Fruit fly (Drosophila melanogaster) whole organism, prepupa: ENCODE results near the gene CG42714.

Experiments used
- Blimp-1 ChIP-seq: fragments of 200-800 bp; sonication (Bioruptor generic); optimal IDR thresholded peaks from 3 replicates; lab custom pipeline; 2017; ENCODE audit warnings: missing biosample characterization, missing genetic modification characterization, mild to moderate bottlenecking, moderate library complexity, missing genetic modification reagents
- CG10631 ChIP-seq: fragments of 200-800 bp; sonication (Bioruptor generic); optimal IDR thresholded peaks from 2 replicates; lab custom pipeline; 2016; ENCODE audit warnings: missing biosample characterization, missing genetic modification characterization
- CG10669 ChIP-seq: fragments of 200-800 bp; sonication (Bioruptor generic); optimal IDR thresholded peaks from 3 replicates; lab custom pipeline; 2018; ENCODE audit warnings: missing biosample characterization, mild to moderate bottlenecking, missing genetic modification characterization, moderate library complexity
- CG11902 ChIP-seq: fragments of 200-800 bp; sonication (Bioruptor generic); optimal IDR thresholded peaks from 3 replicates; lab custom pipeline; 2016; ENCODE audit warnings: missing biosample characterization, missing genetic modification characterization
- CG15336 ChIP-seq: fragments of 200-800 bp; sonication (Bioruptor generic); IDR thresholded peaks from 2 replicates; pipeline ENCODE4 v1.3.6; 2022; ENCODE audit warnings: missing biosample characterization, missing genetic modification characterization
- CG1621 ChIP-seq: fragments of 200-800 bp; sonication (Bioruptor generic); optimal IDR thresholded peaks from 3 replicates; lab custom pipeline; 2018; ENCODE audit warnings: missing biosample characterization, mild to moderate bottlenecking, missing genetic modification characterization
- CG3032 ChIP-seq: fragments of 200-800 bp; optimal IDR thresholded peaks from 2 replicates; lab custom pipeline; 2019; ENCODE audit warnings: missing biosample characterization, mild to moderate bottlenecking, missing genetic modification characterization, moderate library complexity
- CG31627 ChIP-seq: fragments of 200-800 bp; sonication (Bioruptor generic); optimal IDR thresholded peaks from 3 replicates; lab custom pipeline; 2016; ENCODE audit warnings: missing biosample characterization, missing genetic modification characterization
- CG34406 ChIP-seq: fragments of 200-800 bp; sonication (Bioruptor generic); optimal IDR thresholded peaks from 3 replicates; lab custom pipeline; 2016; ENCODE audit warnings: missing biosample characterization, missing genetic modification characterization
- CG3919 ChIP-seq: fragments of 200-800 bp; sonication (Bioruptor generic); optimal IDR thresholded peaks from 3 replicates; lab custom pipeline; 2016; ENCODE audit warnings: missing biosample characterization, missing genetic modification characterization
- CG4318 ChIP-seq: fragments of 200-800 bp; sonication (Bioruptor generic); optimal IDR thresholded peaks from 3 replicates; lab custom pipeline; 2017; ENCODE audit warnings: missing biosample characterization, mild to moderate bottlenecking, missing genetic modification characterization
- CG6276 ChIP-seq: fragments of 200-800 bp; sonication (Bioruptor generic); optimal IDR thresholded peaks from 2 replicates; lab custom pipeline; 2017; ENCODE audit warnings: missing biosample characterization, mild to moderate bottlenecking, missing genetic modification characterization
- CG6792 ChIP-seq: fragments of 200-800 bp; sonication (Bioruptor generic); optimal IDR thresholded peaks from 3 replicates; lab custom pipeline; 2016; ENCODE audit warnings: missing biosample characterization, missing genetic modification characterization
- CG6854 ChIP-seq: fragments of 200-800 bp; sonication (Bioruptor generic); optimal IDR thresholded peaks from 2 replicates; lab custom pipeline; 2017; ENCODE audit warnings: missing biosample characterization, mild to moderate bottlenecking, missing genetic modification characterization
- CG7368 ChIP-seq: fragments of 200-800 bp; sonication (Bioruptor generic); optimal IDR thresholded peaks from 3 replicates; lab custom pipeline; 2016; ENCODE audit warnings: missing biosample characterization, missing genetic modification characterization
- CG8119 ChIP-seq: fragments of 200-800 bp; sonication (Bioruptor generic); IDR thresholded peaks from 3 replicates; pipeline ENCODE4 v1.3.6; 2022; ENCODE audit warnings: missing biosample characterization, missing genetic modification characterization
- CG8319 ChIP-seq: fragments of 200-800 bp; sonication (Bioruptor generic); optimal IDR thresholded peaks from 3 replicates; lab custom pipeline; 2016; ENCODE audit warnings: missing biosample characterization, missing genetic modification characterization
- CG8632 ChIP-seq: fragments of 200-800 bp; sonication (Bioruptor generic); optimal IDR thresholded peaks from 3 replicates; lab custom pipeline; 2016; ENCODE audit warnings: missing biosample characterization, missing genetic modification characterization
- Eip75B ChIP-seq: fragments of 200-800 bp; sonication (Bioruptor generic); optimal IDR thresholded peaks from 3 replicates; lab custom pipeline; 2016; ENCODE audit warnings: missing biosample characterization, missing genetic modification characterization
- Eip78C ChIP-seq: fragments of 200-800 bp; sonication (Bioruptor generic); peaks from one replicate; lab custom pipeline; 2016; ENCODE audit warnings: missing biosample characterization, missing genetic modification characterization
- Eip93F ChIP-seq: fragments of 200-800 bp; sonication (Bioruptor generic); optimal IDR thresholded peaks from 2 replicates; lab custom pipeline; 2016; ENCODE audit warnings: missing biosample characterization, mild to moderate bottlenecking, missing genetic modification characterization
- Ets21C ChIP-seq: fragments of 200-800 bp; sonication (Bioruptor generic); optimal IDR thresholded peaks from 3 replicates; lab custom pipeline; 2016; ENCODE audit warnings: missing biosample characterization, missing genetic modification characterization
- Ets96B ChIP-seq: fragments of 200-800 bp; optimal IDR thresholded peaks from 2 replicates; lab custom pipeline; 2019; ENCODE audit warnings: missing biosample characterization, mild to moderate bottlenecking, missing genetic modification characterization, moderate library complexity
- Gug ChIP-seq: fragments of 200-800 bp; sonication (Bioruptor generic); IDR thresholded peaks from 2 replicates; pipeline ENCODE4 v1.3.6; 2022; ENCODE audit warnings: missing biosample characterization, missing genetic modification characterization
- Hr38 ChIP-seq: sonication (Bioruptor generic); optimal IDR thresholded peaks from 2 replicates; lab custom pipeline; 2016; ENCODE audit warnings: missing biosample characterization, missing genetic modification characterization
- Hr39 ChIP-seq: fragments of 200-800 bp; sonication (Bioruptor generic); optimal IDR thresholded peaks from 2 replicates; lab custom pipeline; 2016; ENCODE audit warnings: missing biosample characterization, missing genetic modification characterization
- Hr4 ChIP-seq: fragments of 200-800 bp; sonication (Bioruptor generic); optimal IDR thresholded peaks from 3 replicates; lab custom pipeline; 2016; ENCODE audit warnings: missing biosample characterization, missing genetic modification characterization
- Lpt ChIP-seq: fragments of 200-800 bp; sonication (Bioruptor generic); optimal IDR thresholded peaks from 3 replicates; lab custom pipeline; 2016; ENCODE audit warnings: missing biosample characterization, missing genetic modification characterization
- Met ChIP-seq: fragments of 200-800 bp; sonication (Bioruptor generic); optimal IDR thresholded peaks from 3 replicates; lab custom pipeline; 2016; ENCODE audit warnings: missing biosample characterization, missing genetic modification characterization
- OdsH ChIP-seq: fragments of 200-800 bp; sonication (Bioruptor generic); optimal IDR thresholded peaks from 3 replicates; lab custom pipeline; 2016; ENCODE audit warnings: missing biosample characterization, missing genetic modification characterization
- Smox ChIP-seq: fragments of 200-800 bp; sonication (Bioruptor generic); optimal IDR thresholded peaks from 3 replicates; lab custom pipeline; 2016; ENCODE audit warnings: missing biosample characterization, missing genetic modification characterization
- Sox102F ChIP-seq: fragments of 200-800 bp; sonication (Bioruptor generic); optimal IDR thresholded peaks from 2 replicates; lab custom pipeline; 2016; ENCODE audit warnings: missing biosample characterization, mild to moderate bottlenecking, missing genetic modification characterization
- Sox14 ChIP-seq: fragments of 200-800 bp; sonication (Bioruptor generic); optimal IDR thresholded peaks from 3 replicates; lab custom pipeline; 2016; ENCODE audit warnings: missing biosample characterization, missing genetic modification characterization
- achi ChIP-seq: fragments of 200-800 bp; sonication (Bioruptor generic); optimal IDR thresholded peaks from 3 replicates; lab custom pipeline; 2016; ENCODE audit warnings: missing biosample characterization, missing genetic modification characterization
- cyc ChIP-seq: fragments of 200-800 bp; sonication (Bioruptor generic); optimal IDR thresholded peaks from 3 replicates; lab custom pipeline; 2016; ENCODE audit warnings: missing biosample characterization, missing genetic modification characterization
- eg ChIP-seq: fragments of 200-800 bp; sonication (Bioruptor generic); IDR thresholded peaks from 3 replicates; pipeline ENCODE4 v1.3.6; 2022; ENCODE audit warnings: missing biosample characterization, missing genetic modification characterization
- esn ChIP-seq: fragments of 200-800 bp; sonication (Bioruptor generic); optimal IDR thresholded peaks from 2 replicates; lab custom pipeline; 2016; ENCODE audit warnings: missing biosample characterization, mild to moderate bottlenecking, missing genetic modification characterization, moderate library complexity
- fd59A ChIP-seq: fragments of 200-800 bp; sonication (Bioruptor generic); optimal IDR thresholded peaks from 2 replicates; lab custom pipeline; 2017; ENCODE audit warnings: missing biosample characterization, mild to moderate bottlenecking, missing genetic modification characterization, missing genetic modification reagents
- fkh ChIP-seq: fragments of 200-800 bp; sonication (Bioruptor generic); optimal IDR thresholded peaks from 3 replicates; lab custom pipeline; 2017; ENCODE audit warnings: missing biosample characterization, mild to moderate bottlenecking, missing genetic modification characterization, moderate library complexity
- lz ChIP-seq: fragments of 200-800 bp; sonication (Bioruptor generic); optimal IDR thresholded peaks from 3 replicates; lab custom pipeline; 2016; ENCODE audit warnings: missing biosample characterization, missing genetic modification characterization
- net ChIP-seq: fragments of 200-800 bp; sonication (Bioruptor generic); optimal IDR thresholded peaks from 3 replicates; lab custom pipeline; 2016; ENCODE audit warnings: missing biosample characterization, missing genetic modification characterization
- pdm3 ChIP-seq: fragments of 200-800 bp; sonication (Bioruptor generic); optimal IDR thresholded peaks from 3 replicates; lab custom pipeline; 2016; ENCODE audit warnings: missing biosample characterization, missing genetic modification characterization
- salr ChIP-seq, 2 experiments: fragments of 200-800 bp; sonication (Bioruptor generic); optimal IDR thresholded peaks; 3 replicates each; lab custom pipeline; 2016 to 2018; ENCODE audit warnings: missing biosample characterization in 2 of 2, missing genetic modification characterization in 2 of 2, mild to moderate bottlenecking in 1 of 2
- spab ChIP-seq: fragments of 200-800 bp; sonication (Bioruptor generic); optimal IDR thresholded peaks from 2 replicates; lab custom pipeline; 2017; ENCODE audit warnings: missing biosample characterization, mild to moderate bottlenecking, missing genetic modification characterization, missing genetic modification reagents
- ss ChIP-seq, 2 experiments: fragments of 200-800 bp; sonication (Bioruptor generic); optimal IDR thresholded peaks; 2 replicates in 1 of 2; 3 replicates in 1 of 2; lab custom pipeline; 2017 to 2018; ENCODE audit warnings: mild to moderate bottlenecking in 2 of 2, missing biosample characterization in 2 of 2, missing genetic modification characterization in 2 of 2, moderate library complexity in 1 of 2
- svp ChIP-seq: fragments of 200-800 bp; sonication (Bioruptor generic); peaks from one replicate; lab custom pipeline; 2016; ENCODE audit warnings: missing biosample characterization, missing genetic modification characterization
- vri ChIP-seq: fragments of 200-800 bp; sonication (Bioruptor generic); optimal IDR thresholded peaks from 3 replicates; lab custom pipeline; 2016; ENCODE audit warnings: missing biosample characterization, mild to moderate bottlenecking, missing genetic modification characterization

CG42714 gene

dm6 chr3L:6233281-6233680, 575 bp downstream of the CG42714 start, which contains the start of gene BG642312:
BG642312 (minus strand) TSS chr3L:6233381.
- no peak for TF ChIP-seq Hr38 (GFP tag; lab: Kevin White, UChicago)
- no peak for TF ChIP-seq CG8319 (GFP tag; lab: Kevin White, UChicago)
- no peak for TF ChIP-seq lz (GFP tag; lab: Kevin White, UChicago)

dm6 chr3L:6232261-6232660, 1.6 kb downstream of the CG42714 start, which contains the start of gene CG13299:
CG13299 (minus strand) TSS chr3L:6232361.
- TF ChIP-seq Eip75B (GFP tag; lab: Kevin White, UChicago) = no peak
- no peak for TF ChIP-seq fkh (GFP tag; lab: Kevin White, UChicago)
- no peak for TF ChIP-seq Sox14 (GFP tag; lab: Kevin White, UChicago)
- no peak for TF ChIP-seq OdsH (GFP tag; lab: Kevin White, UChicago)
- TF ChIP-seq esn (GFP tag; lab: Kevin White, UChicago) = no peak
- TF ChIP-seq CG10631 (GFP tag; lab: Kevin White, UChicago) = no peak
- no peak for TF ChIP-seq ss (GFP tag; optimal IDR thresholded peaks at IDR 0.05; lab: Kevin White, UChicago)

DNA sequence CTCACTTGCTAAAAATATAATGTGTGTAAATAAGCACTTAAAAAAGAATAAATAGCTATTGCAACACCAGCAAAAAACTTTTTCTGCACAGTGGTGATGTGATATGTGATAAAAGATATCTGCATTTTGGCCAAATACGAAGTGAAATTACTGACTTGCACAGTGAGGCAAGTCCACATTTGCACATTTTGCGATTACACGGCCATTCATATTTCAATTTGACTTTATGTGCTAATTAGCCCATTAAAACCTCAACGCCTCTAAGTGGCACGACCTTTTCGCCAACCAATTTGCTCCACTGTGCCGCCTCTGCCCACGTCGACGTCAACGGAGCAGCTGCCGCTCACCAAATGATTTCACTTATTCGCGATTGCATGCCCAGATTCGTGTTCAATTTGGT, 13.7 kb downstream of the CG42714 start, which contains the start of gene CG33946:
TSS of gene CG33946 (plus strand) at position 392 of the 400 bp plus-strand sequence.
- TF ChIP-seq fkh (GFP tag; lab: Kevin White, UChicago) (no peak), ss (GFP tag; optimal IDR thresholded peaks at IDR 0.05; lab: Kevin White, UChicago) (no peak), CG6792 (GFP tag; lab: Kevin White, UChicago) (peak; percentile 39), CG3032 (tag; lab: Kevin White, UChicago) (peak; percentile 3), Hr39 (GFP tag; lab: Kevin White, UChicago) (peak; percentile 85), Met (peak; percentile 70), eg (GFP tag; lab: Robert Waterston, UW) (peak; percentile 83), Blimp-1 (peak; percentile 44), Ets21C (GFP tag; lab: Kevin White, UChicago) (peak; percentile 72), Sox14 (GFP tag; lab: Kevin White, UChicago) (peak; percentile 70), CG8319 (GFP tag; lab: Kevin White, UChicago) (peak; percentile 40), CG10669 (GFP tag; lab: Kevin White, UChicago) (peak; percentile 1), Sox102F (GFP tag; lab: Kevin White, UChicago) (peak; percentile 53), CG15336 (GFP tag; lab: Robert Waterston, UW) (peak; percentile 76), Hr38 (GFP tag; lab: Kevin White, UChicago) (no peak), CG34406 (peak; percentile 38), spab (GFP tag; lab: Kevin White, UChicago) (no peak), net (peak; percentile 42), CG4318 (GFP tag; lab: Kevin White, UChicago) (peak; percentile 40), cyc (peak; percentile 82), CG8632 (GFP tag; lab: Kevin White, UChicago) (peak; percentile 37), salr (GFP tag; optimal IDR thresholded peaks at IDR 0.05; lab: Kevin White, UChicago) (peak in 1 of 2 experiments; percentile 48), lz (GFP tag; lab: Kevin White, UChicago) (peak; percentile 58), CG3919 (peak; percentile 76), Eip93F (GFP tag; lab: Kevin White, UChicago) (no peak), achi (GFP tag; lab: Kevin White, UChicago) (peak; percentile 53), pdm3 (GFP tag; lab: Kevin White, UChicago) (peak; percentile 53), Smox (peak; percentile 74), CG8119 (peak; percentile 51; the same call in 1 of the 3 replicates), fd59A (GFP tag; lab: Kevin White, UChicago) (no peak), Eip78C (GFP tag; lab: Kevin White, UChicago) (peak; percentile 59), vri (peak; percentile 35), CG6276 (GFP tag; lab: Kevin White, UChicago) (peak; percentile 40), svp (GFP tag; lab: Kevin White, UChicago) (peak; percentile 87), CG11902 (GFP tag; lab: Kevin White, UChicago) (peak; percentile 61), CG1621 (tag; lab: Kevin White, UChicago) (no peak), Lpt (peak; percentile 41), CG10631 (GFP tag; lab: Kevin White, UChicago) (peak; percentile 49), Hr4 (peak; percentile 60), CG7368 (GFP tag; lab: Kevin White, UChicago) (peak; percentile 39), Gug (GFP tag; lab: Robert Waterston, UW) (peak; percentile 59), Ets96B (tag; lab: Kevin White, UChicago) (peak; percentile 10), CG6854 (GFP tag; lab: Kevin White, UChicago) (no peak), CG31627 (peak; percentile 86)
